Worm (Caenorhabditis elegans): ENCODE data around the gene clpp-1.

ce11 chrII:10329754-10330153 is 27.1 kb upstream of the clpp-1 start:
- TF ChIP-seq unc-62 (GFP tag; optimal IDR thresholded peaks at IDR 0.05) (no peak), R02D3.7 (tag; optimal IDR thresholded peaks at IDR 0.05) (no peak), lin-39 (tag; optimal IDR thresholded peaks at IDR 0.05) (no peak), nhr-11 (tag; optimal IDR thresholded peaks at IDR 0.05) (no peak), ama-1 (optimal IDR thresholded peaks at IDR 0.05) (no peak), nhr-237 (tag; optimal IDR thresholded peaks at IDR 0.05) (no peak), blmp-1 (tag; optimal IDR thresholded peaks at IDR 0.05; ENCODE audit: insufficient read depth) (no peak), snpc-4 (tag; optimal IDR thresholded peaks at IDR 0.05) (no peak), ceh-16 (tag; optimal IDR thresholded peaks at IDR 0.05) (no peak), mab-5 (tag; optimal IDR thresholded peaks at IDR 0.05) (no peak), fos-1 (tag; optimal IDR thresholded peaks at IDR 0.05) (no peak), aly-2 (tag; optimal IDR thresholded peaks at IDR 0.05) (no peak)
